Fruit fly (Drosophila melanogaster): ENCODE measurements around the gene Raf.
A peak's percentile ranks its signal among the peaks of the same experiment; 100 is the strongest.

Gene Raf

DNA sequence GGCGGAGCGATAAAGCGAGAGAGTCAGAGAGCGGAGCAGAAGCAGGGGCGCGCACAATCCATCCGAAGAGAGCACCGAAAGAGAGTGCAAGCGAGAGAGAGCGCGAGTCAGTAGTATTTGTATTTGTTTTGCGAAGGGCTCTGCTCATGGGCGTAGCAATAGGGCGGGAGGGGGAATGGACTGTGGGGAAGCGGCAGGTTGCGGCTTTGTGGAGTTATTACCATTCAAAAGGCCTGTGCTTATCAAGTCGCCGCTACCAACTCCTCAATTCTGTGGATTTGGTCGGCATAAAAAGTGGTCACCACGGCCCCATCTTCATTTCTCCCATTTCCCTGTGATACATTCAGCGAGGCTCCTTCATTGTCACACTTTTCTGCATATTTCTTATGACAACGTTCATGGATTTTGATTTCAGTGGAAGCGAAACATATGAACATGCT, 5.8 kb downstream of the Raf start (continued):
- no peak for TF ChIP-seq Hr78 (GFP tag; optimal IDR thresholded peaks at IDR 0.05)
- peak; percentile 25 for TF ChIP-seq sd (tag; optimal IDR thresholded peaks at IDR 0.05)
- TF ChIP-seq CG6689 (GFP tag; IDR thresholded peaks at IDR 0.05) = no peak
- no peak for TF ChIP-seq Max (GFP tag; optimal IDR thresholded peaks at IDR 0.05)
- no peak for TF ChIP-seq pum (GFP tag; optimal IDR thresholded peaks at IDR 0.05)
- TF ChIP-seq CG10321 (GFP tag; IDR thresholded peaks at IDR 0.05) = no peak
- no peak for TF ChIP-seq GATAe (GFP tag; conservative IDR thresholded peaks at IDR 0.05)
- TF ChIP-seq NfI (GFP tag; optimal IDR thresholded peaks at IDR 0.05) = peak; percentile 4
- peak; percentile 18; the same call in 1 of the 2 replicates for TF ChIP-seq CG11085 (GFP tag; IDR thresholded peaks at IDR 0.05)
- peak; percentile 5 for TF ChIP-seq CG10274 (GFP tag; optimal IDR thresholded peaks at IDR 0.05)
- TF ChIP-seq CG11696 (GFP tag; IDR thresholded peaks at IDR 0.05) = no peak
- TF ChIP-seq vvl (GFP tag; IDR thresholded peaks at IDR 0.05) = peak; percentile 42
- peak; percentile 52 for TF ChIP-seq schlank (tag; optimal IDR thresholded peaks at IDR 0.05)
- TF ChIP-seq CG1529 (GFP tag; optimal IDR thresholded peaks at IDR 0.05) = no peak
- no peak for TF ChIP-seq D19A (tag; optimal IDR thresholded peaks at IDR 0.05)
- TF ChIP-seq CG6654 (GFP tag; optimal IDR thresholded peaks at IDR 0.05) = peak; percentile 22
- TF ChIP-seq chif (GFP tag; optimal IDR thresholded peaks at IDR 0.05) = no peak
- no peak for TF ChIP-seq CG17568 (GFP tag; optimal IDR thresholded peaks at IDR 0.05)
- TF ChIP-seq dmrt99B (tag; optimal IDR thresholded peaks at IDR 0.05) = peak; percentile 34
- TF ChIP-seq Drgx (GFP tag; IDR thresholded peaks at IDR 0.05) = peak; percentile 35; the same call in 1 of the 2 replicates
- TF ChIP-seq nau (GFP tag; optimal IDR thresholded peaks at IDR 0.05) = no peak
- TF ChIP-seq CG18599 (GFP tag; optimal IDR thresholded peaks at IDR 0.05) = peak; percentile 77
- no peak for TF ChIP-seq Hey (tag; optimal IDR thresholded peaks at IDR 0.05)
- TF ChIP-seq zen (tag; optimal IDR thresholded peaks at IDR 0.05) = no peak
- TF ChIP-seq CG17912 (GFP tag; optimal IDR thresholded peaks at IDR 0.05) = no peak
- TF ChIP-seq CG13287 (GFP tag; IDR thresholded peaks at IDR 0.05; ENCODE audit: partially characterized antibody) = no peak
- no peak for TF ChIP-seq CG8478 (optimal IDR thresholded peaks at IDR 0.05)
- TF ChIP-seq CG6791 (GFP tag; IDR thresholded peaks at IDR 0.05; ENCODE audit: partially characterized antibody) = no peak
- no peak for TF ChIP-seq Nf-YA (GFP tag; IDR thresholded peaks at IDR 0.05)
- TF ChIP-seq sens (GFP tag) = no peak
- no peak for TF ChIP-seq CG1233 (GFP tag; optimal IDR thresholded peaks at IDR 0.05)
- no peak for TF ChIP-seq danr (GFP tag; IDR thresholded peaks at IDR 0.05)
- TF ChIP-seq ase (GFP tag; IDR thresholded peaks at IDR 0.05) = no peak
- TF ChIP-seq Bgb (GFP tag; IDR thresholded peaks at IDR 0.05; ENCODE audit: partially characterized antibody) = no peak
- TF ChIP-seq CG9609 (GFP tag; optimal IDR thresholded peaks at IDR 0.05) = no peak
- no peak for TF ChIP-seq CG4424 (GFP tag; optimal IDR thresholded peaks at IDR 0.05)
- no peak for TF ChIP-seq CG13624 (GFP tag; optimal IDR thresholded peaks at IDR 0.05)
- TF ChIP-seq usp (GFP tag; optimal IDR thresholded peaks at IDR 0.05) = no peak

DNA sequence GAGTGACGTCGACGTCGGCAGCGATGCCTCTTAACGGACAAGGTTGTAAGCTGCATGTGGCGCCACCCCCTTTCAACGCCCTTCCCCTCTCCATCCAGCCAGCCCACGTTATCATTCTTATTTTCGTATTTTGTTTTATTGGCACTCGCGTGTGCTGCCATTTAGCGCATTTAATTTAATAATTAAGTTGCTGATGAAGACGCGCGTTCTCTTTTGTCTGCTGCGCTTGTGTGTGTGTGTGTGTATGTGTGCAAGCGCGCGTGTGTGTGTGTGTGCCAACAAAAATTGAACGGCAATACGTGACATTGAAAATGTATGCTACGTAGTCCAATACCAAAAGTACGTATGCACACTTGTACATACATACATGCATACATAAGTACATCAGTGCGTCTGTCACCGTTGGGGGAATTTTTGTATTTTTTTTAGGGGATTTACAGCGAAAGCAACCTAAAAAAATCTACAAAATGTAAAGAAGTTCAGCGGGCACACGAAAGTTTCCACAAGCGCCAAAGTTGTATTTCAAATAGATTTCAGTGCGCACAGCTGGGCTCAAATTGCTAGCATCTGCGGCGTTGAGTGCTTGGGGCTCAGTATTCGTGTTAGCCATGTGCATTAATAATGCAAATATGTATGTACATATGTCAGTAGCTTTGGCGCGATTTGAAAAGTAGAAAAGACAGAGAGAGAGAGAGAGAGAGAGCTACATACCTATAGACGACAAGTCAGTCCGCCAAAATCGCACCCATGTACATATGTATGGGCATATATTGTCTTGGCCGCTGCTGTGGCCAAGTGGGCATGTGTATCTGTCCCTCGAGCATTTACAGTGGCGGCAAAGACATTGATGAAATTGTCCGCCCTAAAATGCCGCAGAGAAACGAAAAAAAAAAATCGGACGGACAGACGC, 6.6 kb downstream of the Raf start:
- TF ChIP-seq lov (optimal IDR thresholded peaks at IDR 0.05) = no peak
- peak; percentile 76; the same call in 1 of the 3 replicates for TF ChIP-seq lov (GFP tag; IDR thresholded peaks at IDR 0.05)
- TF ChIP-seq MTF-1 (GFP tag; optimal IDR thresholded peaks at IDR 0.05; ENCODE audit: borderline replicate concordance) = peak; percentile 57
- TF ChIP-seq CG7839 (tag; optimal IDR thresholded peaks at IDR 0.05) = peak; percentile 91
- peak; percentile 66; the same call in 1 of the 2 replicates for TF ChIP-seq onecut (GFP tag; IDR thresholded peaks at IDR 0.05)
- TF ChIP-seq nom (GFP tag; optimal IDR thresholded peaks at IDR 0.05) = peak; percentile 3
- no peak for TF ChIP-seq CG13894 (tag; optimal IDR thresholded peaks at IDR 0.05)
- TF ChIP-seq usp (GFP tag; optimal IDR thresholded peaks at IDR 0.05) = no peak
- TF ChIP-seq gsb-n (tag; optimal IDR thresholded peaks at IDR 0.05) = peak; percentile 57
- peak; percentile 66 for TF ChIP-seq NC2β (GFP tag; optimal IDR thresholded peaks at IDR 0.05)
- peak; percentile 83 for TF ChIP-seq HHEX (GFP tag; optimal IDR thresholded peaks at IDR 0.05)
- TF ChIP-seq CG8765 (GFP tag; IDR thresholded peaks at IDR 0.05) = peak; percentile 68
- TF ChIP-seq kay (GFP tag; optimal IDR thresholded peaks at IDR 0.05) = peak; percentile 59
- TF ChIP-seq Lhr (GFP tag; optimal IDR thresholded peaks at IDR 0.05) = peak; percentile 52
